Worm (Caenorhabditis elegans) whole organism, L2 larva: ENCODE results near the gene C10C6.7.

ENCODE experiments used
- R02D3.7 ChIP-seq: fragments of 150-350 bp; optimal IDR thresholded peaks from 2 replicates; lab custom pipeline; 2014; ENCODE audit warnings: missing biosample characterization, missing genetic modification characterization
- ZK546.5 ChIP-seq: sonication (generic microtip); optimal IDR thresholded peaks from 2 replicates; lab custom pipeline; 2017; ENCODE audit warnings: missing biosample characterization, missing genetic modification characterization
- ama-1 ChIP-seq: fragments of 150-350 bp; optimal IDR thresholded peaks from 2 replicates; lab custom pipeline; 2018; ENCODE audit warnings: inconsistent platforms
- blmp-1 ChIP-seq: sonication (generic microtip); optimal IDR thresholded peaks from 2 replicates; lab custom pipeline; 2017; ENCODE audit warnings: missing genetic modification characterization, mild to moderate bottlenecking, missing compliant biosample characterization, antibody characterized with exemption, moderate library complexity; ENCODE audit not compliant: insufficient read depth
- elt-1 ChIP-seq: fragments of 150-350 bp; optimal IDR thresholded peaks from 2 replicates; lab custom pipeline; 2014; ENCODE audit warnings: missing biosample characterization, missing genetic modification characterization
- fos-1 ChIP-seq: fragments of 150-350 bp; optimal IDR thresholded peaks from 2 replicates; lab custom pipeline; 2014; ENCODE audit warnings: missing biosample characterization, missing genetic modification characterization
- nhr-11 ChIP-seq: fragments of 150-350 bp; optimal IDR thresholded peaks from 2 replicates; lab custom pipeline; 2014; ENCODE audit warnings: missing biosample characterization, missing genetic modification characterization
- nhr-23 ChIP-seq: fragments of 150-350 bp; optimal IDR thresholded peaks from 2 replicates; lab custom pipeline; 2014; ENCODE audit warnings: missing biosample characterization, missing genetic modification reagents, missing genetic modification characterization
- nhr-237 ChIP-seq: fragments of 150-350 bp; optimal IDR thresholded peaks from 2 replicates; lab custom pipeline; 2014; ENCODE audit warnings: missing biosample characterization, missing genetic modification characterization
- snpc-4 ChIP-seq: fragments of 150-350 bp; optimal IDR thresholded peaks from 2 replicates; lab custom pipeline; 2014; ENCODE audit warnings: missing biosample characterization, missing genetic modification characterization
- unc-39 ChIP-seq: fragments of 150-350 bp; optimal IDR thresholded peaks from 2 replicates; lab custom pipeline; 2014; ENCODE audit warnings: missing biosample characterization, missing genetic modification characterization
- zag-1 ChIP-seq: fragments of 150-350 bp; optimal IDR thresholded peaks from 2 replicates; lab custom pipeline; 2014; ENCODE audit warnings: missing biosample characterization, missing genetic modification characterization
- ztf-11 ChIP-seq: sonication (generic microtip); optimal IDR thresholded peaks from 2 replicates; lab custom pipeline; 2017; ENCODE audit warnings: missing biosample characterization, missing genetic modification characterization

- TF ChIP-seq elt-1 (tag; lab: Kevin White, UChicago): no peak
- no peak for TF ChIP-seq fos-1 (tag; lab: Kevin White, UChicago)
- TF ChIP-seq zag-1 (tag; lab: Kevin White, UChicago): no peak
- TF ChIP-seq ZK546.5 (tag; lab: Kevin White, UChicago): no peak
- TF ChIP-seq ztf-11 (tag; lab: Kevin White, UChicago): no peak
- no peak for TF ChIP-seq snpc-4 (tag; lab: Kevin White, UChicago)
- no peak for TF ChIP-seq R02D3.7 (tag; lab: Kevin White, UChicago)
- no peak for TF ChIP-seq nhr-11 (tag; lab: Kevin White, UChicago)
- TF ChIP-seq ama-1 (lab: Kevin White, UChicago): no peak
- TF ChIP-seq nhr-23 (tag; lab: Kevin White, UChicago): no peak
- no peak for TF ChIP-seq blmp-1 (tag; lab: Kevin White, UChicago)
- no peak for TF ChIP-seq nhr-237 (tag; lab: Kevin White, UChicago)
- TF ChIP-seq unc-39 (tag; lab: Kevin White, UChicago): no peak
Measured at ce11 chrIV:11424830-11425229, 42.5 kb downstream of the C10C6.7 start, which contains the start of gene F22B3.8.
